Worm (Caenorhabditis elegans) whole organism, late embryonic: ENCODE results near the gene ubc-1.

ENCODE experiments used
- C08G9.2 ChIP-seq: sonication (generic microtip); optimal IDR thresholded peaks from 2 replicates; lab custom pipeline; 2016; ENCODE audit warnings: mild to moderate bottlenecking, missing genetic modification characterization, moderate library complexity, missing compliant biosample characterization
- C38D4.7 ChIP-seq: fragments of 200-800 bp; sonication (Bioruptor generic); optimal IDR thresholded peaks from 2 replicates; lab custom pipeline; 2018; ENCODE audit warnings: mild to moderate bottlenecking, missing genetic modification characterization, moderate library complexity, missing compliant biosample characterization
- F13H6.1 ChIP-seq: sonication (generic microtip); optimal IDR thresholded peaks from 2 replicates; lab custom pipeline; 2016; ENCODE audit warnings: missing genetic modification characterization, missing compliant biosample characterization
- K02D7.2 ChIP-seq: sonication (generic microtip); optimal IDR thresholded peaks from 2 replicates; lab custom pipeline; 2017; ENCODE audit warnings: mild to moderate bottlenecking, missing genetic modification characterization, missing compliant biosample characterization
- K09A11.1 ChIP-seq: sonication (generic microtip); optimal IDR thresholded peaks from 2 replicates; lab custom pipeline; 2017; ENCODE audit warnings: antibody characterized with exemption, mild to moderate bottlenecking, missing genetic modification characterization, missing compliant biosample characterization; ENCODE audit not compliant: insufficient read depth
- ahr-1 ChIP-seq: sonication (generic microtip); optimal IDR thresholded peaks from 2 replicates; lab custom pipeline; 2016; ENCODE audit warnings: missing genetic modification characterization, missing compliant biosample characterization
- ceh-14 ChIP-seq: sonication (generic microtip); optimal IDR thresholded peaks from 2 replicates; lab custom pipeline; 2016; ENCODE audit warnings: missing genotype, missing genetic modification characterization, missing compliant biosample characterization
- ceh-18 ChIP-seq: sonication (generic microtip); optimal IDR thresholded peaks from 2 replicates; lab custom pipeline; 2016; ENCODE audit warnings: missing genetic modification characterization, missing compliant biosample characterization
- ceh-19 ChIP-seq: fragments of 200-800 bp; sonication (Bioruptor generic); optimal IDR thresholded peaks from 2 replicates; lab custom pipeline; 2018; ENCODE audit warnings: mild to moderate bottlenecking, missing genetic modification characterization, missing compliant biosample characterization
- ceh-22 ChIP-seq: sonication (generic microtip); optimal IDR thresholded peaks from 2 replicates; lab custom pipeline; 2017; ENCODE audit warnings: missing biosample characterization, missing genetic modification characterization
- ceh-30 ChIP-seq: fragments of 150-350 bp; optimal IDR thresholded peaks from 2 replicates; lab custom pipeline; 2014; ENCODE audit warnings: missing biosample characterization, missing genetic modification characterization
- ceh-31 ChIP-seq: sonication (generic microtip); optimal IDR thresholded peaks from 2 replicates; lab custom pipeline; 2016; ENCODE audit warnings: missing genetic modification characterization, missing compliant biosample characterization
- ceh-34 ChIP-seq: sonication (generic microtip); optimal IDR thresholded peaks from 2 replicates; lab custom pipeline; 2016; ENCODE audit warnings: mild to moderate bottlenecking, missing genetic modification characterization, missing compliant biosample characterization
- ceh-48 ChIP-seq: sonication (generic microtip); optimal IDR thresholded peaks from 2 replicates; lab custom pipeline; 2016; ENCODE audit warnings: missing genetic modification characterization, inconsistent platforms, missing compliant biosample characterization
- ceh-9 ChIP-seq: sonication (generic microtip); optimal IDR thresholded peaks from 2 replicates; lab custom pipeline; 2016; ENCODE audit warnings: mild to moderate bottlenecking, missing genetic modification characterization, inconsistent platforms, missing compliant biosample characterization
- dmd-4 ChIP-seq: sonication (generic microtip); optimal IDR thresholded peaks from 2 replicates; lab custom pipeline; 2016; ENCODE audit warnings: borderline replicate concordance, missing genetic modification characterization, missing compliant biosample characterization
- elt-2 ChIP-seq: sonication (generic microtip); optimal IDR thresholded peaks from 2 replicates; lab custom pipeline; 2016; ENCODE audit warnings: missing genetic modification reagents, missing genetic modification characterization, missing compliant biosample characterization
- elt-4 ChIP-seq: sonication (generic microtip); optimal IDR thresholded peaks from 2 replicates; lab custom pipeline; 2016; ENCODE audit warnings: missing genetic modification characterization, missing compliant biosample characterization
- ets-4 ChIP-seq: sonication (generic microtip); optimal IDR thresholded peaks from 2 replicates; lab custom pipeline; 2016; ENCODE audit warnings: missing genetic modification characterization, missing compliant biosample characterization
- fkh-10 ChIP-seq: fragments of 150-350 bp; optimal IDR thresholded peaks from 2 replicates; lab custom pipeline; 2014; ENCODE audit warnings: missing biosample characterization, missing genetic modification reagents, missing genetic modification characterization
- gmeb-2 ChIP-seq: sonication (generic microtip); optimal IDR thresholded peaks from 2 replicates; lab custom pipeline; 2016; ENCODE audit warnings: missing genetic modification characterization, inconsistent platforms, missing compliant biosample characterization
- hlh-15 ChIP-seq: sonication (generic microtip); optimal IDR thresholded peaks from 2 replicates; lab custom pipeline; 2016; ENCODE audit warnings: missing genetic modification characterization, missing compliant biosample characterization
- hlh-30 ChIP-seq: sonication (generic microtip); optimal IDR thresholded peaks from 2 replicates; lab custom pipeline; 2017; ENCODE audit warnings: antibody characterized with exemption, missing genetic modification characterization, missing compliant biosample characterization; ENCODE audit not compliant: insufficient read depth
- hlh-8 ChIP-seq: sonication (generic microtip); optimal IDR thresholded peaks from 2 replicates; lab custom pipeline; 2016; ENCODE audit warnings: missing genotype, missing genetic modification characterization, missing compliant biosample characterization
- lim-6 ChIP-seq: sonication (generic microtip); optimal IDR thresholded peaks from 2 replicates; lab custom pipeline; 2016; ENCODE audit warnings: missing genetic modification characterization, missing compliant biosample characterization
- lin-11 ChIP-seq: fragments of 200-800 bp; sonication (Bioruptor generic); optimal IDR thresholded peaks from 2 replicates; lab custom pipeline; 2018; ENCODE audit warnings: mild to moderate bottlenecking, missing genetic modification characterization, missing compliant biosample characterization
- mec-3 ChIP-seq: sonication (generic microtip); optimal IDR thresholded peaks from 2 replicates; lab custom pipeline; 2016; ENCODE audit warnings: borderline replicate concordance, missing genetic modification characterization, missing compliant biosample characterization
- nhr-11 ChIP-seq: fragments of 150-350 bp; optimal IDR thresholded peaks from 2 replicates; lab custom pipeline; 2014; ENCODE audit warnings: missing biosample characterization, missing genetic modification characterization
- nhr-232 ChIP-seq: sonication (generic microtip); optimal IDR thresholded peaks from 2 replicates; lab custom pipeline; 2016; ENCODE audit warnings: missing genetic modification characterization, missing compliant biosample characterization
- pax-1 ChIP-seq: fragments of 150-350 bp; optimal IDR thresholded peaks from 2 replicates; lab custom pipeline; 2014; ENCODE audit warnings: missing biosample characterization, missing genetic modification characterization
- pros-1 ChIP-seq: fragments of 150-350 bp; optimal IDR thresholded peaks from 2 replicates; lab custom pipeline; 2014; ENCODE audit warnings: missing biosample characterization, missing genetic modification reagents, missing genetic modification characterization
- rnt-1 ChIP-seq: sonication (generic microtip); optimal IDR thresholded peaks from 2 replicates; lab custom pipeline; 2016; ENCODE audit warnings: missing genetic modification characterization, missing compliant biosample characterization
- sdc-2 ChIP-seq: sonication (generic microtip); optimal IDR thresholded peaks from 2 replicates; lab custom pipeline; 2016; ENCODE audit warnings: missing genotype, missing genetic modification characterization, missing compliant biosample characterization
- syd-9 ChIP-seq: sonication (generic microtip); optimal IDR thresholded peaks from 2 replicates; lab custom pipeline; 2016; ENCODE audit warnings: mild to moderate bottlenecking, missing genetic modification characterization, moderate library complexity, missing compliant biosample characterization
- tbx-2 ChIP-seq: sonication (generic microtip); optimal IDR thresholded peaks from 2 replicates; lab custom pipeline; 2016; ENCODE audit warnings: missing genetic modification characterization, missing compliant biosample characterization
- ttx-3 ChIP-seq: sonication (generic microtip); optimal IDR thresholded peaks from 2 replicates; lab custom pipeline; 2016; ENCODE audit warnings: missing genetic modification reagents, missing genetic modification characterization, missing compliant biosample characterization
- unc-3 ChIP-seq, 2 experiments: fragments of 200-800 bp in 1 of 2; sonication (Bioruptor generic) in 1 of 2; sonication (generic microtip) in 1 of 2; conservative IDR thresholded peaks in 1 of 2; optimal IDR thresholded peaks in 1 of 2; 2 replicates each; pipeline versions ENCODE4 v1.3.6 to Lab custom; 2016 to 2022; ENCODE audit warnings: missing compliant biosample characterization in 2 of 2, missing genetic modification characterization in 2 of 2, missing genetic modification reagents in 1 of 2
- unc-55 ChIP-seq: sonication (generic microtip); optimal IDR thresholded peaks from 2 replicates; lab custom pipeline; 2017; ENCODE audit warnings: missing biosample characterization, missing genetic modification reagents, missing genetic modification characterization
- zip-5 ChIP-seq: sonication (generic microtip); optimal IDR thresholded peaks from 2 replicates; lab custom pipeline; 2016; ENCODE audit warnings: missing genetic modification characterization, missing compliant biosample characterization

ubc-1 gene

DNA sequence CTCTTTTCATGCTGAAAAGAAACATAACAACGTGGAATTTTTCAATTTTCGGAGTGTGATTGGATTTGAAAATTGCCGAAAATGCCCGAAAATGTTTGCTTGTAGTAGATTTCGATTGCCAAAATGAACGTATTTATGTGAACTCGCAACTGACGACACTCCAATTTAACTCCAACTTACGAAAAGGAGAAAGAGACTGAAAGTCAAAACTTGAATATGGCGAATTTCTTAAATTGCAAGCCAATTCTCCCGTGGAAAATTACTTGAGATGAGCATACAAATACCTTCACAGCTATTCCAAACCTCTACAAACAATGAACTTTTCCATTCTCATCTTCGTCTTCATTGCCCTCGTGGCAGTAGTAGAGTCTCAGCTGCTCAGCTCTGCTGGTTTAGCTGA, 20.2 kb upstream of the ubc-1 start:
- TF ChIP-seq ttx-3 (tag; lab: Kevin White, UChicago) (no peak), nhr-11 (no peak), ceh-9 (tag; lab: Kevin White, UChicago) (no peak), C38D4.7 (GFP tag; lab: Kevin White, UChicago) (no peak), pax-1 (tag; lab: Kevin White, UChicago) (no peak), pros-1 (tag; lab: Kevin White, UChicago) (no peak), hlh-15 (tag; lab: Kevin White, UChicago) (no peak), unc-3 (GFP tag; conservative IDR thresholded peaks at IDR 0.05; lab: Robert Waterston, UW) (no peak), unc-3 (tag; optimal IDR thresholded peaks at IDR 0.05; lab: Kevin White, UChicago) (no peak), K09A11.1 (tag; lab: Kevin White, UChicago) (no peak), hlh-8 (tag; lab: Kevin White, UChicago) (no peak), fkh-10 (no peak), ceh-14 (tag; lab: Kevin White, UChicago) (no peak), ahr-1 (tag; lab: Kevin White, UChicago) (no peak), ceh-30 (tag; lab: Kevin White, UChicago) (no peak), gmeb-2 (tag; lab: Kevin White, UChicago) (no peak), C08G9.2 (tag; lab: Kevin White, UChicago) (no peak), dmd-4 (no peak), lim-6 (no peak), K02D7.2 (tag; lab: Kevin White, UChicago) (no peak), mec-3 (tag; lab: Kevin White, UChicago) (no peak)

- no peak for TF ChIP-seq K02D7.2 (tag; lab: Kevin White, UChicago)
- TF ChIP-seq ceh-34 (tag; lab: Kevin White, UChicago) = no peak
- no peak for TF ChIP-seq rnt-1
- TF ChIP-seq tbx-2 (tag; lab: Kevin White, UChicago) = no peak
- TF ChIP-seq zip-5 (tag; lab: Kevin White, UChicago) = no peak
- TF ChIP-seq ceh-19 = no peak
- no peak for TF ChIP-seq hlh-8 (tag; lab: Kevin White, UChicago)
- no peak for TF ChIP-seq sdc-2 (tag; lab: Kevin White, UChicago)
- no peak for TF ChIP-seq gmeb-2 (tag; lab: Kevin White, UChicago)
- TF ChIP-seq nhr-232 (tag; lab: Kevin White, UChicago) = no peak
- no peak for TF ChIP-seq syd-9
- no peak for TF ChIP-seq pax-1 (tag; lab: Kevin White, UChicago)
- TF ChIP-seq F13H6.1 (tag; lab: Kevin White, UChicago) = no peak
- no peak for TF ChIP-seq ceh-31 (tag; lab: Kevin White, UChicago)
- no peak for TF ChIP-seq unc-55 (GFP tag; lab: Kevin White, UChicago)
- no peak for TF ChIP-seq C38D4.7 (GFP tag; lab: Kevin White, UChicago)
These were observed 19.7 kb upstream of the ubc-1 start for ce11 chrIV:4083094-4083493.

DNA sequence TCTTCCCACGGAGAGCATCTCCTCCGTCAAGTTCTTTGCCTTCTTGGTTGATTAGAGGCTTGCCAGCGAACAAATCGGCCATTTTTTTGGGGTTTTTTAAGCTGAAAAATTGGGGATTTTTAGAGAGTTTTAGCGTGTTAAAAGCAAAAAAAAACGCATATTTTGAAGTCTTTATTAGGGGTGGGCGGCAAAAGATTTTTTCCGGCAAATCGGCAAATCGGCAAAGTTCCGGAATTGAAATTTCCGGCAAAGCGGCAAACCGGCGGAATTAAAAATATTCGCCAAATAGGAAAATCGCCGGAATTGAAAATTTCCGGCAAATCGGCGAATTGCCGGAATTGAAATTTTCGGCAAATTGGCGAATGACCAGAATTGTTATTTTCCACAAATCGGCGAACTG, 18.7 kb upstream of the ubc-1 start, which contains the start of gene C35B1.5:
TSS of gene C35B1.5 (minus strand) at position 101 of the 400 bp plus-strand sequence.
- TF ChIP-seq dmd-4 (no peak), ceh-18 (no peak), lin-11 (tag; lab: Kevin White, UChicago) (no peak), ceh-22 (tag; lab: Kevin White, UChicago) (no peak), hlh-30 (tag; lab: Kevin White, UChicago) (no peak), ceh-48 (tag; lab: Kevin White, UChicago) (no peak), gmeb-2 (tag; lab: Kevin White, UChicago) (no peak)

DNA sequence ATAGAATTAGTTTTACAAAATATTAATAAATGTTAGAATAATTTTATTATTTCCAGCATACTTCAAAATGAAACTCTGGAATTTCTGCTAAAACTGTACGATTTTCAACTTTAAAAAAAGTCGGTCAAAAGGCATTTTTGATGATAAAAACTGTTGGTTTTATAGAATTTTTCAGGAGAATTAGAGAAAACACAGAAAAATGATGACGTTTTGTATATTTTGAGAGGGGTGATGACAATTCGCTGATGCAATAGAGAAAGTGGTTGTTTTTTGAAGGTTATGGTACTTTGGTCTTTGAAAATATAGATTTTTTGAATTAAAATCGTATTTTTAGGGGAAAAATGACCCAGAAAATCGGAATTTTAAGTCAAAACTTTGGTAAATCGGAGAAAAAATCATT, 17.8 kb upstream of the ubc-1 start:
- TF ChIP-seq lim-6 = no peak
- no peak for TF ChIP-seq nhr-11
- TF ChIP-seq ets-4 (tag; lab: Kevin White, UChicago) = no peak
- TF ChIP-seq elt-2 = no peak
- no peak for TF ChIP-seq syd-9
- TF ChIP-seq elt-4 (tag; lab: Kevin White, UChicago) = no peak
